Comparison of ENCODE assay signal across 6 worm cellular contexts in genomic region chrII:15008481-15009057, ce11.
TF ChIP-seq lines count a peak whose summit lies in the region.

No protein-coding gene starts in this region.

TF ChIP-seq in whole organism, L1 larva, 84 proteins besides CTCF, POLR2A, EP300 and RAD21:
- peak; percentile 61 for TF ChIP-seq pax-3 (tag; optimal IDR thresholded peaks at IDR 0.05; lab: Kevin White, UChicago)
- no peak for TF ChIP-seq nhr-19 (GFP tag; conservative IDR thresholded peaks at IDR 0.05; lab: Robert Waterston, UW)
- no peak for TF ChIP-seq efl-1 (optimal IDR thresholded peaks at IDR 0.05; lab: Kevin White, UChicago)
- peak in 1 of 2 experiments; percentile 89 for TF ChIP-seq efl-1 (GFP tag; optimal IDR thresholded peaks at IDR 0.05 in 1 of 2; lab: Kevin White, UChicago)
- peak; percentile 75 for TF ChIP-seq nhr-85 (tag; lab: Kevin White, UChicago)
- TF ChIP-seq C34B4.2 (tag; optimal IDR thresholded peaks at IDR 0.05; lab: Kevin White, UChicago) = no peak
- TF ChIP-seq unc-98 (GFP tag; IDR thresholded peaks at IDR 0.05; lab: Robert Waterston, UW) = peak; percentile 50; the same call in 1 of the 2 replicates
- TF ChIP-seq nhr-90 (tag; optimal IDR thresholded peaks at IDR 0.05; lab: Kevin White, UChicago; ENCODE audit: poor library complexity) = peak; percentile 19
TF ChIP-seq in whole organism, L1 larva: peak in this region for 5.

TF ChIP-seq in whole organism, L4 larva, 104 proteins besides CTCF, POLR2A, EP300 and RAD21:
- TF ChIP-seq dve-1 (tag; optimal IDR thresholded peaks at IDR 0.05; lab: Kevin White, UChicago; ENCODE audit: insufficient read depth) = no peak
- peak in 1 of 2 experiments; percentile 62 for TF ChIP-seq hif-1 (tag; optimal IDR thresholded peaks at IDR 0.05; lab: Kevin White, UChicago)
- 0 out of 2 replicates have a peak, but pooled peaks have one; percentile 4 for TF ChIP-seq lin-38 (GFP tag; IDR thresholded peaks at IDR 0.05; lab: Robert Waterston, UW)
- peak; percentile 77 for TF ChIP-seq set-16 (GFP tag; IDR thresholded peaks at IDR 0.05; lab: Robert Waterston, UW)
- TF ChIP-seq pha-4 (GFP tag; IDR thresholded peaks at IDR 0.05; lab: Robert Waterston, UW) = no peak
- no peak for TF ChIP-seq pha-4 (tag; optimal IDR thresholded peaks at IDR 0.05; lab: Kevin White, UChicago)
- no peak for TF ChIP-seq nhr-41 (GFP tag; IDR thresholded peaks at IDR 0.05; lab: Robert Waterston, UW)
- 0 out of 2 replicates have a peak, but pooled peaks have one; percentile 21 for TF ChIP-seq vab-7 (GFP tag; IDR thresholded peaks at IDR 0.05; lab: Robert Waterston, UW)
TF ChIP-seq in whole organism, L4 larva: peak in this region for 4.

TF ChIP-seq in whole organism, early embryonic, 17 proteins besides CTCF, POLR2A, EP300 and RAD21:
- TF ChIP-seq ceh-13 (GFP tag; optimal IDR thresholded peaks at IDR 0.05; lab: Kevin White, UChicago) = no peak
- TF ChIP-seq pes-1 (GFP tag; IDR thresholded peaks at IDR 0.05; lab: Robert Waterston, UW) = 0 out of 2 replicates have a peak, but pooled peaks have one; percentile 23

TF ChIP-seq in whole organism, late embryonic, 69 proteins besides CTCF, POLR2A, EP300 and RAD21:
- TF ChIP-seq unc-3 (GFP tag; conservative IDR thresholded peaks at IDR 0.05; lab: Robert Waterston, UW) = no peak
- TF ChIP-seq unc-3 (tag; optimal IDR thresholded peaks at IDR 0.05; lab: Kevin White, UChicago) = no peak
- peak; percentile 7 for TF ChIP-seq dmd-4 (tag; optimal IDR thresholded peaks at IDR 0.05; lab: Kevin White, UChicago; ENCODE audit: borderline replicate concordance)
- peak; percentile 66 for TF ChIP-seq ceh-2 (tag; optimal IDR thresholded peaks at IDR 0.05; lab: Kevin White, UChicago)
- peak; percentile 3 for TF ChIP-seq ahr-1 (tag; optimal IDR thresholded peaks at IDR 0.05; lab: Kevin White, UChicago)
- peak; percentile 50 for TF ChIP-seq ref-2 (tag; optimal IDR thresholded peaks at IDR 0.05; lab: Kevin White, UChicago)
- TF ChIP-seq C08G9.2 (tag; optimal IDR thresholded peaks at IDR 0.05; lab: Kevin White, UChicago) = peak; percentile 60
- TF ChIP-seq ceh-18 (tag; optimal IDR thresholded peaks at IDR 0.05; lab: Kevin White, UChicago) = no peak
- TF ChIP-seq F13H6.1 (tag; optimal IDR thresholded peaks at IDR 0.05; lab: Kevin White, UChicago) = peak; percentile 48
- peak; percentile 73 for TF ChIP-seq ceh-31 (tag; optimal IDR thresholded peaks at IDR 0.05; lab: Kevin White, UChicago)
- no peak for TF ChIP-seq hlh-30 (tag; optimal IDR thresholded peaks at IDR 0.05; lab: Kevin White, UChicago; ENCODE audit: insufficient read depth)
- TF ChIP-seq hlh-6 (tag; optimal IDR thresholded peaks at IDR 0.05; lab: Kevin White, UChicago) = peak; percentile 65
- TF ChIP-seq tbx-2 (tag; optimal IDR thresholded peaks at IDR 0.05; lab: Kevin White, UChicago) = peak; percentile 36
- no peak for TF ChIP-seq dve-1 (tag; optimal IDR thresholded peaks at IDR 0.05; lab: Kevin White, UChicago)
- peak; percentile 8 for TF ChIP-seq fax-1 (tag; optimal IDR thresholded peaks at IDR 0.05; lab: Kevin White, UChicago)
- peak; percentile 68 for TF ChIP-seq tbx-7 (tag; optimal IDR thresholded peaks at IDR 0.05; lab: Kevin White, UChicago)

TF ChIP-seq in whole organism, mixed stage, embryonic, 35 proteins besides CTCF, POLR2A, EP300 and RAD21:
- TF ChIP-seq mls-2 (tag; optimal IDR thresholded peaks at IDR 0.05; lab: Kevin White, UChicago) (peak; percentile 14), drap-1 (GFP tag; optimal IDR thresholded peaks at IDR 0.05; lab: Kevin White, UChicago) (no peak)

TF ChIP-seq in whole organism, young adult, 124 proteins besides CTCF, POLR2A, EP300 and RAD21:
- TF ChIP-seq ama-1 (optimal IDR thresholded peaks at IDR 0.05; lab: Kevin White, UChicago) = no peak
- no peak for TF ChIP-seq ama-1 (GFP tag; optimal IDR thresholded peaks at IDR 0.05; lab: Kevin White, UChicago)
- TF ChIP-seq zfh-2 (GFP tag; conservative IDR thresholded peaks at IDR 0.05; lab: Robert Waterston, UW) = peak; percentile 34; the same call in 1 of the 2 replicates
- no peak for TF ChIP-seq tbp1 (GFP tag; optimal IDR thresholded peaks at IDR 0.05; lab: Kevin White, UChicago)
- 0 out of 2 replicates have a peak, but pooled peaks have one; percentile 21 for TF ChIP-seq lin-26 (GFP tag; IDR thresholded peaks at IDR 0.05; lab: Robert Waterston, UW)
- TF ChIP-seq sptf-2 (GFP tag; optimal IDR thresholded peaks at IDR 0.05; lab: Kevin White, UChicago) = no peak
- no peak for TF ChIP-seq mes-4 (tag; optimal IDR thresholded peaks at IDR 0.05; lab: Kevin White, UChicago)
- no peak for TF ChIP-seq egl-44 (GFP tag; IDR thresholded peaks at IDR 0.05; lab: Robert Waterston, UW)
- TF ChIP-seq T26A5.8 (tag; optimal IDR thresholded peaks at IDR 0.05; lab: Kevin White, UChicago) = no peak
- TF ChIP-seq egrh-3 (GFP tag; IDR thresholded peaks at IDR 0.05; lab: Robert Waterston, UW) = peak; percentile 18; the same call in 1 of the 2 replicates
- no peak for TF ChIP-seq nhr-90 (tag; optimal IDR thresholded peaks at IDR 0.05; lab: Kevin White, UChicago)
